Worm (Caenorhabditis elegans): ENCODE measurements around the gene abhd-3.1.

- no peak for TF ChIP-seq aptf-3 (GFP tag; IDR thresholded peaks at IDR 0.05)
- no peak for TF ChIP-seq madf-8 (GFP tag; conservative IDR thresholded peaks at IDR 0.05)
- TF ChIP-seq lsy-27 (tag; optimal IDR thresholded peaks at IDR 0.05; ENCODE audit: borderline replicate concordance, insufficient read depth) = no peak
- TF ChIP-seq atf-7 (tag; optimal IDR thresholded peaks at IDR 0.05) = no peak
- no peak for TF ChIP-seq hlh-26 (GFP tag; conservative IDR thresholded peaks at IDR 0.05)
- TF ChIP-seq mxl-1 (tag; optimal IDR thresholded peaks at IDR 0.05) = no peak
- TF ChIP-seq F49E8.2 (tag; optimal IDR thresholded peaks at IDR 0.05; ENCODE audit: insufficient read depth) = no peak
- TF ChIP-seq unc-62 (GFP tag; optimal IDR thresholded peaks at IDR 0.05) = no peak
- TF ChIP-seq ceh-58 (GFP tag; IDR thresholded peaks at IDR 0.05) = no peak
- TF ChIP-seq mcd-1 (GFP tag; IDR thresholded peaks at IDR 0.05) = no peak
- TF ChIP-seq ceh-40 (GFP tag; IDR thresholded peaks at IDR 0.05) = no peak
- no peak for TF ChIP-seq bed-2 (GFP tag; IDR thresholded peaks at IDR 0.05)
Measured at ce11 chrV:20002194-20002593, 46.9 kb downstream of the abhd-3.1 start.

Measured in whole organism, young adult.